Fruit fly (Drosophila melanogaster): ENCODE results near the gene Vha14-2.

dm6 chr3R:6107353-6107752, 15.0 kb upstream of the Vha14-2 start:
- no peak for TF ChIP-seq kay (GFP tag; ENCODE audit: borderline replicate concordance)
- no peak for TF ChIP-seq CG33017 (tag; optimal IDR thresholded peaks at IDR 0.05)
- no peak for TF ChIP-seq ovo (GFP tag; optimal IDR thresholded peaks at IDR 0.05)
- TF ChIP-seq CG12768 (GFP tag; optimal IDR thresholded peaks at IDR 0.05) = no peak
- TF ChIP-seq Crg-1 (GFP tag; optimal IDR thresholded peaks at IDR 0.05) = no peak
- TF ChIP-seq CG1620 (GFP tag; optimal IDR thresholded peaks at IDR 0.05) = no peak
- no peak for TF ChIP-seq bab1 (GFP tag; optimal IDR thresholded peaks at IDR 0.05)
- TF ChIP-seq CG11617 (GFP tag; optimal IDR thresholded peaks at IDR 0.05) = no peak
- TF ChIP-seq toe (GFP tag; optimal IDR thresholded peaks at IDR 0.05) = no peak
